Worm (Caenorhabditis elegans): ENCODE measurements around the gene F14D2.5.

F14D2.5 gene

DNA sequence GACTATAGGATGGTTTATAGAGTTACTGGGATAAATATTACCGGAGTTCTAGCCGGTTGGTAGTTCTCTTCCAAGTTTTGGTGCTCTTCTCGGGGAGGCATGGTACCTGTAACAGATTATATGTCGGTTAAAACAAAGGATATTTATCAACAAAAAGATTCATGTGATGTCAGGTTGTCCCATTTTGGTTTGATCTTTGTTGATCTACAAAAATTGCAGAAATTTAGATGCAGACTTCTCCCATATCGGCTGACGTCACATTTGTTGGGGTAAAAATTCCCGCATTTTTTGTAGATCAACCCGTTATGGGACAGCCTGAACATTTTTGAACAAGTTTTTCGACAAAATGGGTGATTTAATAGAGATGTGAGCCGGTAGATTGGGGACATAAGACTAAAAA lies 27.7 kb downstream of the F14D2.5 start, which contains the start of gene Y49F6C.7:
Gene Y49F6C.7, minus strand, starts transcription at position 101 of the 400 bp plus-strand sequence.
- TF ChIP-seq nhr-11 (tag; optimal IDR thresholded peaks at IDR 0.05): no peak
- TF ChIP-seq alr-1 (tag; optimal IDR thresholded peaks at IDR 0.05): no peak
- TF ChIP-seq nhr-21 (tag; optimal IDR thresholded peaks at IDR 0.05): no peak
- no peak for TF ChIP-seq nhr-10 (tag; optimal IDR thresholded peaks at IDR 0.05)
- TF ChIP-seq snpc-4 (tag; optimal IDR thresholded peaks at IDR 0.05): no peak
- no peak for TF ChIP-seq gmeb-1 (tag; optimal IDR thresholded peaks at IDR 0.05)
- TF ChIP-seq ama-1 (optimal IDR thresholded peaks at IDR 0.05): no peak
- TF ChIP-seq sma-3 (GFP tag; optimal IDR thresholded peaks at IDR 0.05): no peak
- no peak for TF ChIP-seq blmp-1 (tag; optimal IDR thresholded peaks at IDR 0.05; ENCODE audit: insufficient read depth)
- TF ChIP-seq sma-9 (GFP tag; optimal IDR thresholded peaks at IDR 0.05): no peak
- TF ChIP-seq sma-9 (tag; optimal IDR thresholded peaks at IDR 0.05): no peak
- no peak for TF ChIP-seq ceh-82 (tag; optimal IDR thresholded peaks at IDR 0.05)
- no peak for TF ChIP-seq Y55F3AM.14 (GFP tag; optimal IDR thresholded peaks at IDR 0.05)
- TF ChIP-seq nhr-12 (tag; optimal IDR thresholded peaks at IDR 0.05): no peak
- TF ChIP-seq skn-1 (tag; optimal IDR thresholded peaks at IDR 0.05): no peak
- no peak for TF ChIP-seq egl-27 (tag; optimal IDR thresholded peaks at IDR 0.05)
- no peak for TF ChIP-seq fos-1 (tag; optimal IDR thresholded peaks at IDR 0.05)
- no peak for TF ChIP-seq lsy-2 (tag; optimal IDR thresholded peaks at IDR 0.05)

DNA sequence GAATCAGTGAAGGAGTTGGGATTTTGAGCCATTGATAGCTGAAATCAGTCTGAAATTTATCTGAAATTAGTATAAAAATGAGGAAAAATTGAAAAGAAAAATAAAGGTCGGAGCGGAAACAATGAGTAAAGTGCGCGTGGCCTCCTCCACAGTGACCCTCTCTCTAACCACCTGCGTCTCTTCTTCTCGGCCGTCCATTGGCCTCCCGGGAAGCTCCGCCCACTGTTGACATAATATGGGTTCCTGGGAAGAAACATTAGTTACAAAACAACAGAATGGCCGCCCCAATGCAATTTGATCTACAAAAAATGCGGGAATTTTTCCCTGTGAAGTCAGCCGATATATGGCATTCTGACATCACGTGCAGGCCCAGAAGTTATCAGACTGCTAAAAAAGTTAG lies 29.7 kb downstream of the F14D2.5 start, which contains the start of gene Y49F6C.8:
Gene Y49F6C.8, minus strand, starts transcription at position 51 of the 400 bp plus-strand sequence.
- TF ChIP-seq nhr-6 (tag; optimal IDR thresholded peaks at IDR 0.05) (no peak), lsy-2 (tag; optimal IDR thresholded peaks at IDR 0.05) (peak in 1 of 2 experiments; percentile 41), blmp-1 (tag; optimal IDR thresholded peaks at IDR 0.05; ENCODE audit: insufficient read depth) (no peak), peb-1 (tag; optimal IDR thresholded peaks at IDR 0.05) (no peak)

DNA sequence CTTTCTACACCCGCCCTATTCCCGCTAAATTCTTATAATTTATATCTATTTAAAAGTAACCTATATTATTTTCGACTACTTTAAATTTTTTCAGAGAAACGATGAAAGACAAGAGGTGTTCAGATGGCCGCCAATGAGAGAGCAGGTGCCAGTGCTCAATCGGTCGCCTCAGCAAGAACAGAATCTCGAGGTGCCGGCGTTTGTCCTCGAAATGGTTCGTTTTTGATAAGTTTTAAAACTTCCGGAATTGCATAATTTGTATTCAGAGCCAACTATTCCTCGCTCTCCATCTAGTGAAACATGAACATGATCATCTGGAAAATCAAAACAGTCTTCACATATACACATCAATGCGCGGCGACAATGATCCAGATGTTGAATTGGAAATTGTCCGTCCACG lies 30.7 kb downstream of the F14D2.5 start, which contains the start of gene bath-23:
Gene bath-23, plus strand, starts transcription at position 301 of the 400 bp plus-strand sequence.
- TF ChIP-seq nhr-77 (tag; optimal IDR thresholded peaks at IDR 0.05) (no peak), zag-1 (tag; optimal IDR thresholded peaks at IDR 0.05) (no peak), nhr-21 (tag; optimal IDR thresholded peaks at IDR 0.05) (no peak), crh-2 (tag; optimal IDR thresholded peaks at IDR 0.05) (no peak), ceh-16 (tag; optimal IDR thresholded peaks at IDR 0.05) (no peak), nhr-11 (tag; optimal IDR thresholded peaks at IDR 0.05) (no peak), dmd-4 (tag; optimal IDR thresholded peaks at IDR 0.05) (no peak), lin-39 (tag; optimal IDR thresholded peaks at IDR 0.05) (no peak), nhr-10 (tag; optimal IDR thresholded peaks at IDR 0.05) (no peak), sma-9 (GFP tag; optimal IDR thresholded peaks at IDR 0.05) (no peak), sma-9 (tag; optimal IDR thresholded peaks at IDR 0.05) (no peak), snpc-4 (tag; optimal IDR thresholded peaks at IDR 0.05) (no peak), mdl-1 (tag; optimal IDR thresholded peaks at IDR 0.05) (no peak), gmeb-1 (tag; optimal IDR thresholded peaks at IDR 0.05) (no peak), sem-4 (tag; optimal IDR thresholded peaks at IDR 0.05) (no peak), peb-1 (tag; optimal IDR thresholded peaks at IDR 0.05) (no peak), R02D3.7 (tag; optimal IDR thresholded peaks at IDR 0.05) (no peak), nhr-129 (tag; optimal IDR thresholded peaks at IDR 0.05) (no peak), nhr-6 (tag; optimal IDR thresholded peaks at IDR 0.05) (no peak), nhr-25 (tag; optimal IDR thresholded peaks at IDR 0.05) (no peak)

DNA sequence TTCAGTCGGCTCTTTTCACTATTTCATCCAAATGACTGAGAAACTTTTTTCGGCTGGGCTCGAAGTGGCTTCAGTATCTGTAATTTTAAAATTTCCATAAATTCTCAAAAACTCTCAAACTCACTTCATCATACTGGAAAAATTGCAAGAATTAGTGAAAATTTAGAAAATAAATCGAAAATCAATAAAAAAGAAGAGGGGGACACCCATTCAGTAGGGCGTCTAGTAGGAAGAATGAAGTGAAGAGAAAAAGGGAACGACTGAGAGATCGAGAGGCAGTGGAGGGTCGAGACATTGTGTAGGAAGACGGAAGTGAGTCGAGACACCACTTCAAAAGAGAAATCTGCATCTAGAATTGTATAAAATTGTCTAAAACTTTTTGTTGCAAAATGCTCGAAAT lies 33.5 kb downstream of the F14D2.5 start:
- TF ChIP-seq C34F6.9 (tag; optimal IDR thresholded peaks at IDR 0.05) (peak; percentile 2), unc-55 (GFP tag; optimal IDR thresholded peaks at IDR 0.05) (peak; percentile 57), F13H6.1 (tag; optimal IDR thresholded peaks at IDR 0.05) (no peak), nhr-77 (tag; optimal IDR thresholded peaks at IDR 0.05) (no peak), nhr-129 (tag; optimal IDR thresholded peaks at IDR 0.05) (no peak), dmd-4 (tag; optimal IDR thresholded peaks at IDR 0.05) (no peak), nhr-10 (tag; optimal IDR thresholded peaks at IDR 0.05) (no peak)

DNA sequence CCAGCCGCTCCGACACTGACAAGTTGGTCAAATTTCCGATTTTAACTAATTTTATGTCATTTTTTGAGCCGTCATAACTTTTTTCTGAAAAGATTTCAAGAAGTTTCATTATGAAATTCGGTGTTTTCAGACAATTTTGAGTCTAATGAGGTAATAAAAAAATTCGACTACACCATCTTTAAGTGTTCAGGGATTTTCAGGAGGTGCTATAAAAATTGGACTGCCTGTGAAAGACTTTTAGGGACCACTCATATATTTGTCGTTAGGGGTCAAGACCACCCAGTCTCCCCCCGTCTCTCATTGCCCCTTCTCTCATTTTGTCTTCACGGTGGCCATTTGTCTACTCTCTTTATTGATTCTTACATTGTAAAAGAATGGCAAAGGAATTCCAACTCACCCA lies 34.4 kb downstream of the F14D2.5 start, which contains the start of gene bath-10:
Gene bath-10, plus strand, starts transcription at position 301 of the 400 bp plus-strand sequence.
- no peak for TF ChIP-seq unc-62 (GFP tag; optimal IDR thresholded peaks at IDR 0.05)
- no peak for TF ChIP-seq mbf-1 (tag; optimal IDR thresholded peaks at IDR 0.05)
- TF ChIP-seq nhr-129 (tag; optimal IDR thresholded peaks at IDR 0.05): no peak
- no peak for TF ChIP-seq ceh-82 (tag; optimal IDR thresholded peaks at IDR 0.05)
- TF ChIP-seq mdl-1 (tag; optimal IDR thresholded peaks at IDR 0.05): no peak
- no peak for TF ChIP-seq skn-1 (tag; optimal IDR thresholded peaks at IDR 0.05)
- no peak for TF ChIP-seq lsy-2 (tag; optimal IDR thresholded peaks at IDR 0.05)
- no peak for TF ChIP-seq gmeb-1 (tag; optimal IDR thresholded peaks at IDR 0.05)
- no peak for TF ChIP-seq blmp-1 (tag; optimal IDR thresholded peaks at IDR 0.05; ENCODE audit: insufficient read depth)
